Worm (Caenorhabditis elegans) whole organism, L3 larva: ENCODE measurements around the gene Y55F3C.10.

Experiments
- daf-12 ChIP-seq: fragments of 150-350 bp; optimal IDR thresholded peaks from 2 replicates; lab custom pipeline; 2014; ENCODE audit warnings: missing biosample characterization, missing genetic modification reagents, missing genetic modification characterization
- jun-1 ChIP-seq: fragments of 150-350 bp; optimal IDR thresholded peaks from 2 replicates; lab custom pipeline; 2014; ENCODE audit warnings: missing biosample characterization, missing genetic modification reagents, missing genetic modification characterization
- skn-1 ChIP-seq: fragments of 150-350 bp; optimal IDR thresholded peaks from 2 replicates; lab custom pipeline; 2014; ENCODE audit warnings: missing biosample characterization, missing genetic modification characterization
- zag-1 ChIP-seq: fragments of 150-350 bp; optimal IDR thresholded peaks from 2 replicates; lab custom pipeline; 2014; ENCODE audit warnings: missing biosample characterization, missing genetic modification characterization

DNA sequence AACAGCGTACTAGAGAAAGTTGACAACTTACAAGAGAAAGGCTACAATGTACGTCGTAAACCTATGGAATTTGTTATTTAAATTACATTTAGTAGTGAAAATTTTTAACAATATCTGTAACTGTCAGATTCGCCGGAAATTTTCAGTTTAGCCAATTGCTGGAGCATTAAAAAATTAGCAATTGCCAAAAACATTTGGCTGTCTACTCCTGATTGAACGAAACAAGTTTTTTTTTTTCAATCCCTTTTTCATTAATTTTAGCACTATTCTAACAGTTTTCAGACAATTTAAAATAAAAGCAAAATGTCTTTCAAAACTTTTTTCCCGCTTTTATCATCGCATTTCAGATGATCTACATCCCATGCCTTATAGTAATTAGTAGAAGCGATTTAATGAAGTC, 37.7 kb upstream of the Y55F3C.10 start:
- TF ChIP-seq daf-12 (tag; lab: Kevin White, UChicago) (no peak), jun-1 (no peak), skn-1 (tag; lab: Kevin White, UChicago) (no peak), zag-1 (no peak)
